Fruit fly (Drosophila melanogaster): ENCODE measurements around the gene CG42464.

DNA sequence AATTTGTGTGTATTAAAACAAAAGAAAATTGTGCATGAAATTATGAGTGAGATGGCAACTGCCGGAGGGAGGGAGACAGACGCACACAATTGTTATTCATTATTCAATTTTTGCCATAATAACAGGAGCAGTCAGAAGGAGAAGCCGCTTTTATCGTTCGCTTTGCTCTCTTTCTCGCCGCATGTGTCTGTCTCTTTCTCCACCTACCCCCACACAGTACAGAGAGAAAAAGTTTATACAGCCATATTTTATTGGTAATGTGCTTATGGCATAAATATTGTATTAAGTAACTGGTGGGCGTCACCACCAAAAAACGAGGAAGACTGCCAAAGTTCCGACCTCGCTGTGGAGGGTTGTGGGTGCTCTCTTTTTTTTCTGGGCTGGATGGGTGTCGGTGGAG lies 16.8 kb upstream of the CG42464 start:
- no peak for TF ChIP-seq slou (GFP tag; optimal IDR thresholded peaks at IDR 0.05)
- TF ChIP-seq CG14860 (GFP tag; IDR thresholded peaks at IDR 0.05; ENCODE audit: partially characterized antibody) = no peak
- no peak for TF ChIP-seq Hr51 (GFP tag; optimal IDR thresholded peaks at IDR 0.05)
- TF ChIP-seq h (optimal IDR thresholded peaks at IDR 0.05) = no peak
- TF ChIP-seq CG14050 (GFP tag; IDR thresholded peaks at IDR 0.05) = no peak
- TF ChIP-seq cato (GFP tag; optimal IDR thresholded peaks at IDR 0.05; ENCODE audit: borderline replicate concordance) = no peak

All from whole organism, embryonic.